Fruit fly (Drosophila melanogaster) whole organism: Measurements from ENCODE around the gene Tsp3A.

Source experiments
- EcR ChIP-seq, 2 experiments: fragments of >200 bp; optimal IDR thresholded peaks; 2 replicates each; lab custom pipeline; 2017; ENCODE audit warnings: missing biosample characterization in 2 of 2, missing genetic modification characterization in 2 of 2, missing genetic modification reagents in 2 of 2
- pan ChIP-seq: fragments of >200 bp; optimal IDR thresholded peaks from 2 replicates; lab custom pipeline; 2017
- psq ChIP-seq: fragments of >200 bp; optimal IDR thresholded peaks from 2 replicates; lab custom pipeline; 2017
- usp ChIP-seq: fragments of >200 bp; optimal IDR thresholded peaks from 2 replicates; lab custom pipeline; 2017; ENCODE audit warnings: missing biosample characterization, missing genetic modification characterization, mixed read lengths

dm6 chrX:2663416-2663815 lies 43.9 kb upstream of the Tsp3A start:
- TF ChIP-seq EcR (GFP tag; optimal IDR thresholded peaks at IDR 0.05; lab: Kevin White, UChicago): no peak
- no peak for TF ChIP-seq pan (lab: Kevin White, UChicago)
- no peak for TF ChIP-seq usp (GFP tag; lab: Kevin White, UChicago)
- no peak for TF ChIP-seq psq (lab: Kevin White, UChicago)
